Fruit fly (Drosophila melanogaster) whole organism, embryonic: ENCODE measurements around the gene Cnot4.

Experiments used
- B-H1 ChIP-seq: fragments of 200-800 bp; sonication (Bioruptor generic); IDR thresholded peaks from 3 replicates; pipeline ENCODE4 v1.3.6; 2022; ENCODE audit warnings: missing biosample characterization, missing genetic modification characterization
- Bgb ChIP-seq: fragments of 200-800 bp; sonication (Bioruptor generic); IDR thresholded peaks from 2 replicates; pipeline ENCODE4 v1.3.6; 2022; ENCODE audit warnings: missing biosample characterization, missing genetic modification characterization; ENCODE audit not compliant: partially characterized antibody
- BtbVII ChIP-seq: fragments of 200-800 bp; sonication (Bioruptor generic); optimal IDR thresholded peaks from 3 replicates; lab custom pipeline; 2017; ENCODE audit warnings: missing biosample characterization, mild to moderate bottlenecking, missing genetic modification characterization
- CG10147 ChIP-seq: fragments of 200-800 bp; sonication (Bioruptor generic); optimal IDR thresholded peaks from 2 replicates; lab custom pipeline; 2019; ENCODE audit warnings: missing biosample characterization, mild to moderate bottlenecking, missing genetic modification characterization, moderate library complexity
- CG12659 ChIP-seq: fragments of 200-800 bp; sonication (Bioruptor generic); optimal IDR thresholded peaks from 3 replicates; lab custom pipeline; 2017; ENCODE audit warnings: mild to moderate bottlenecking, missing biosample characterization, missing genetic modification reagents, missing genetic modification characterization
- CG12769 ChIP-seq: fragments of 200-800 bp; sonication (Bioruptor generic); optimal IDR thresholded peaks from 2 replicates; lab custom pipeline; 2019; ENCODE audit warnings: missing biosample characterization, mild to moderate bottlenecking, missing genetic modification characterization, moderate library complexity
- CG13424 ChIP-seq: fragments of 200-800 bp; sonication (Bioruptor generic); optimal IDR thresholded peaks from 2 replicates; lab custom pipeline; 2019; ENCODE audit warnings: missing biosample characterization, mild to moderate bottlenecking, missing genetic modification characterization, moderate library complexity
- CG14710 ChIP-seq: fragments of 200-800 bp; sonication (Bioruptor generic); optimal IDR thresholded peaks from 3 replicates; lab custom pipeline; 2019; ENCODE audit warnings: missing biosample characterization, mild to moderate bottlenecking, missing genetic modification characterization, moderate library complexity
- CG15011 ChIP-seq: fragments of 200-800 bp; sonication (Bioruptor generic); optimal IDR thresholded peaks from 3 replicates; lab custom pipeline; 2018; ENCODE audit warnings: missing biosample characterization, mild to moderate bottlenecking, missing genetic modification characterization
- CG15601 ChIP-seq: fragments of 200-800 bp; sonication (Bioruptor generic); optimal IDR thresholded peaks from 3 replicates; lab custom pipeline; 2019; ENCODE audit warnings: missing biosample characterization, mild to moderate bottlenecking, missing genetic modification characterization, moderate library complexity
- CG16863 ChIP-seq: fragments of 200-800 bp; sonication (Bioruptor generic); optimal IDR thresholded peaks from 3 replicates; lab custom pipeline; 2016; ENCODE audit warnings: missing biosample characterization, missing genetic modification characterization
- CG17568 ChIP-seq: fragments of 200-800 bp; sonication (Bioruptor generic); optimal IDR thresholded peaks from 2 replicates; lab custom pipeline; 2018; ENCODE audit warnings: missing biosample characterization, mild to moderate bottlenecking, missing genetic modification characterization, moderate library complexity
- CG17802 ChIP-seq: fragments of 200-800 bp; sonication (Bioruptor generic); optimal IDR thresholded peaks from 2 replicates; lab custom pipeline; 2018; ENCODE audit warnings: missing biosample characterization, mild to moderate bottlenecking, missing genetic modification characterization, moderate library complexity
- CG18476 ChIP-seq: fragments of 200-800 bp; sonication (Bioruptor generic); optimal IDR thresholded peaks from 2 replicates; lab custom pipeline; 2016; ENCODE audit warnings: missing biosample characterization, mild to moderate bottlenecking, missing genetic modification characterization
- CG2116 ChIP-seq: fragments of 200-800 bp; sonication (Bioruptor generic); optimal IDR thresholded peaks from 3 replicates; lab custom pipeline; 2018; ENCODE audit warnings: missing biosample characterization, mild to moderate bottlenecking, missing genetic modification characterization
- CG2678 ChIP-seq: fragments of 200-800 bp; sonication (Bioruptor generic); optimal IDR thresholded peaks from 3 replicates; lab custom pipeline; 2019; ENCODE audit warnings: missing biosample characterization, mild to moderate bottlenecking, missing genetic modification characterization, moderate library complexity
- CG32532 ChIP-seq: fragments of 200-800 bp; sonication (Bioruptor generic); IDR thresholded peaks from 2 replicates; pipeline ENCODE4 v1.3.6; 2022; ENCODE audit warnings: missing biosample characterization, missing genetic modification characterization
- CG3838 ChIP-seq: fragments of 200-800 bp; sonication (Bioruptor generic); optimal IDR thresholded peaks from 3 replicates; lab custom pipeline; 2016; ENCODE audit warnings: missing biosample characterization, missing genetic modification characterization
- CG4820 ChIP-seq: fragments of 200-800 bp; sonication (Bioruptor generic); optimal IDR thresholded peaks from 3 replicates; lab custom pipeline; 2016; ENCODE audit warnings: missing biosample characterization, missing genetic modification characterization
- CG5953 ChIP-seq: fragments of 200-800 bp; sonication (Bioruptor generic); IDR thresholded peaks from 2 replicates; pipeline ENCODE4 v1.3.6; 2022; ENCODE audit warnings: missing biosample characterization, missing genetic modification characterization
- CG7987 ChIP-seq: fragments of 200-800 bp; sonication (Bioruptor generic); optimal IDR thresholded peaks from 2 replicates; lab custom pipeline; 2018; ENCODE audit warnings: missing biosample characterization, mild to moderate bottlenecking, missing genetic modification characterization, moderate library complexity
- CG9437 ChIP-seq: fragments of 200-800 bp; sonication (Bioruptor generic); optimal IDR thresholded peaks from 2 replicates; lab custom pipeline; 2018; ENCODE audit warnings: missing biosample characterization, mild to moderate bottlenecking, missing genetic modification characterization
- CoRest ChIP-seq: fragments of 200-800 bp; sonication (Bioruptor generic); optimal IDR thresholded peaks from 3 replicates; lab custom pipeline; 2018; ENCODE audit warnings: missing biosample characterization, mild to moderate bottlenecking, missing genetic modification characterization, moderate library complexity
- Dip3 ChIP-seq: fragments of 200-800 bp; sonication (Bioruptor generic); optimal IDR thresholded peaks from 3 replicates; lab custom pipeline; 2016; ENCODE audit warnings: missing biosample characterization, missing genetic modification characterization
- Dref ChIP-seq: fragments of 200-800 bp; sonication (Bioruptor generic); IDR thresholded peaks from 2 replicates; pipeline ENCODE4 v1.3.6; 2022; ENCODE audit warnings: missing biosample characterization, missing genetic modification characterization
- E2f1 ChIP-seq: fragments of 200-800 bp; sonication (Bioruptor generic); IDR thresholded peaks from 2 replicates; pipeline ENCODE4 v1.3.6; 2022; ENCODE audit warnings: missing biosample characterization, missing genetic modification characterization
- Elba2 ChIP-seq: fragments of 200-800 bp; sonication (Bioruptor generic); optimal IDR thresholded peaks from 3 replicates; lab custom pipeline; 2016; ENCODE audit warnings: missing biosample characterization, missing genetic modification characterization
- Ets97D ChIP-seq: fragments of 200-800 bp; sonication (Bioruptor generic); optimal IDR thresholded peaks from 3 replicates; lab custom pipeline; 2016; ENCODE audit warnings: missing biosample characterization, missing genetic modification characterization
- HLHmδ ChIP-seq: fragments of 200-800 bp; sonication (Bioruptor generic); optimal IDR thresholded peaks from 2 replicates; lab custom pipeline; 2018; ENCODE audit warnings: missing biosample characterization, mild to moderate bottlenecking, missing genetic modification characterization, moderate library complexity
- HmgD ChIP-seq: fragments of 200-800 bp; sonication (Bioruptor generic); optimal IDR thresholded peaks from 3 replicates; lab custom pipeline; 2016; ENCODE audit warnings: missing biosample characterization, missing genetic modification characterization
- Lhr ChIP-seq: fragments of 200-800 bp; sonication (Bioruptor generic); optimal IDR thresholded peaks from 3 replicates; lab custom pipeline; 2017; ENCODE audit warnings: mild to moderate bottlenecking, missing biosample characterization, missing genetic modification reagents, missing genetic modification characterization
- Six4 ChIP-seq: fragments of 200-800 bp; sonication (Bioruptor generic); optimal IDR thresholded peaks from 2 replicates; lab custom pipeline; 2016; ENCODE audit warnings: missing biosample characterization, missing genetic modification characterization
- Sox100B ChIP-seq: fragments of 200-800 bp; sonication (Bioruptor generic); optimal IDR thresholded peaks from 3 replicates; lab custom pipeline; 2018; ENCODE audit warnings: missing biosample characterization, mild to moderate bottlenecking, missing genetic modification characterization
- az2 ChIP-seq: fragments of 200-800 bp; sonication (Bioruptor generic); optimal IDR thresholded peaks from 3 replicates; lab custom pipeline; 2016; ENCODE audit warnings: missing biosample characterization, missing genetic modification characterization
- bsh ChIP-seq, 2 experiments: fragments of 200-800 bp; sonication (Bioruptor generic); optimal IDR thresholded peaks; 2 replicates each; lab custom pipeline; 2017 to 2018; ENCODE audit warnings: mild to moderate bottlenecking in 2 of 2, missing biosample characterization in 2 of 2, missing genetic modification characterization in 2 of 2, moderate library complexity in 1 of 2
- chif ChIP-seq, 2 experiments: fragments of 200-800 bp; sonication (Bioruptor generic); optimal IDR thresholded peaks; 3 replicates each; lab custom pipeline; 2016; ENCODE audit warnings: missing biosample characterization in 2 of 2, missing genetic modification characterization in 2 of 2
- ci ChIP-seq: fragments of 200-800 bp; sonication (Bioruptor generic); IDR thresholded peaks from 3 replicates; pipeline ENCODE4 v1.3.6; 2022; ENCODE audit warnings: missing biosample characterization, missing genetic modification characterization
- cwo ChIP-seq: fragments of 200-800 bp; sonication (Bioruptor generic); optimal IDR thresholded peaks from 3 replicates; lab custom pipeline; 2017; ENCODE audit warnings: missing biosample characterization, missing genetic modification characterization, mild to moderate bottlenecking, moderate library complexity, missing genetic modification reagents
- dati ChIP-seq: fragments of 200-800 bp; sonication (Bioruptor generic); IDR thresholded peaks from 2 replicates; pipeline ENCODE4 v1.3.6; 2022; ENCODE audit warnings: missing biosample characterization, missing genetic modification characterization
- gro ChIP-seq: fragments of 200-800 bp; sonication (Bioruptor generic); optimal IDR thresholded peaks from 2 replicates; lab custom pipeline; 2016; ENCODE audit warnings: missing biosample characterization, missing genetic modification characterization
- maf-S ChIP-seq: fragments of 200-800 bp; sonication (Bioruptor generic); optimal IDR thresholded peaks from 2 replicates; lab custom pipeline; 2016; ENCODE audit warnings: missing biosample characterization, missing genetic modification characterization
- pfk ChIP-seq: fragments of 200-800 bp; sonication (Bioruptor generic); optimal IDR thresholded peaks from 2 replicates; lab custom pipeline; 2018; ENCODE audit warnings: missing biosample characterization, mild to moderate bottlenecking, missing genetic modification characterization, moderate library complexity
- pros ChIP-seq: fragments of 200-800 bp; sonication (Bioruptor generic); optimal IDR thresholded peaks from 3 replicates; lab custom pipeline; 2019; ENCODE audit warnings: missing biosample characterization, mild to moderate bottlenecking, missing genetic modification characterization, moderate library complexity
- ssp ChIP-seq: fragments of 200-800 bp; sonication (Bioruptor generic); IDR thresholded peaks from 2 replicates; pipeline ENCODE4 v1.3.6; 2022; ENCODE audit warnings: missing biosample characterization, missing genetic modification characterization
- stwl ChIP-seq: fragments of 200-800 bp; sonication (Bioruptor generic); optimal IDR thresholded peaks from 3 replicates; lab custom pipeline; 2018; ENCODE audit warnings: missing biosample characterization, mild to moderate bottlenecking, missing genetic modification characterization, moderate library complexity
- sug ChIP-seq: fragments of 200-800 bp; optimal IDR thresholded peaks from 2 replicates; lab custom pipeline; 2019; ENCODE audit warnings: missing biosample characterization, mild to moderate bottlenecking, missing genetic modification characterization, moderate library complexity
- tap ChIP-seq: fragments of 200-800 bp; optimal IDR thresholded peaks from 3 replicates; lab custom pipeline; 2019; ENCODE audit warnings: missing biosample characterization, mild to moderate bottlenecking, missing genetic modification characterization, moderate library complexity
- ttk ChIP-seq: fragments of 200-800 bp; sonication (Bioruptor generic); IDR thresholded peaks from 2 replicates; pipeline ENCODE4 v2.1.2; 2022; ENCODE audit warnings: missing biosample characterization, missing genetic modification characterization
- tx ChIP-seq: fragments of 200-800 bp; sonication (Bioruptor generic); optimal IDR thresholded peaks from 2 replicates; lab custom pipeline; 2016; ENCODE audit warnings: missing biosample characterization, missing genetic modification characterization
- vnd ChIP-seq: fragments of 200-800 bp; sonication (Bioruptor generic); IDR thresholded peaks from 3 replicates; pipeline ENCODE4 v1.3.6; 2022; ENCODE audit warnings: missing biosample characterization, missing genetic modification characterization; ENCODE audit not compliant: partially characterized antibody
- zf30C ChIP-seq: fragments of 200-800 bp; sonication (Bioruptor generic); optimal IDR thresholded peaks from 3 replicates; lab custom pipeline; 2018; ENCODE audit warnings: missing biosample characterization, mild to moderate bottlenecking, missing genetic modification characterization

Gene Cnot4

dm6 chr2L:10379865-10380264 lies 16.7 kb upstream of the Cnot4 start, which contains the start of gene gny (continued):
- TF ChIP-seq CG17568 (no peak), HmgD (peak; percentile 39), Bgb (GFP tag; lab: Robert Waterston, UW) (peak; percentile 38; the same call in 1 of the 2 replicates), maf-S (GFP tag; lab: Kevin White, UChicago) (no peak), Sox100B (GFP tag; lab: Kevin White, UChicago) (no peak), Elba2 (GFP tag; lab: Kevin White, UChicago) (no peak), Ets97D (GFP tag; lab: Kevin White, UChicago) (peak; percentile 26), CG2678 (tag; lab: Kevin White, UChicago) (no peak), az2 (no peak), dati (GFP tag; lab: Robert Waterston, UW) (no peak), CG4820 (GFP tag; lab: Kevin White, UChicago) (no peak), tap (no peak), stwl (tag; lab: Kevin White, UChicago) (peak; percentile 42), Dref (peak; percentile 85), Six4 (GFP tag; lab: Kevin White, UChicago) (no peak), CG12659 (no peak), sug (tag; lab: Kevin White, UChicago) (peak; percentile 70), CG15011 (no peak), CG5953 (GFP tag; lab: Robert Waterston, UW) (no peak), CG2116 (GFP tag; lab: Kevin White, UChicago) (peak; percentile 35), pfk (GFP tag; lab: Kevin White, UChicago) (peak; percentile 97), ssp (GFP tag; lab: Robert Waterston, UW) (no peak), bsh (GFP tag; optimal IDR thresholded peaks at IDR 0.05; lab: Kevin White, UChicago) (no peak), CG16863 (no peak), Dip3 (GFP tag; lab: Kevin White, UChicago) (no peak), CG9437 (no peak), CG14710 (peak; percentile 3), CG13424 (tag; lab: Kevin White, UChicago) (no peak), CG10147 (GFP tag; lab: Kevin White, UChicago) (no peak), CG17802 (tag; lab: Kevin White, UChicago) (peak; percentile 37), HLHmδ (GFP tag; lab: Kevin White, UChicago) (no peak), CG32532 (GFP tag; lab: Robert Waterston, UW) (no peak), ttk (GFP tag; lab: Robert Waterston, UW) (no peak), CG7987 (no peak), pros (no peak), gro (GFP tag; lab: Kevin White, UChicago) (no peak), zf30C (GFP tag; lab: Kevin White, UChicago) (no peak), E2f1 (GFP tag; lab: Robert Waterston, UW) (no peak), Lhr (GFP tag; lab: Kevin White, UChicago) (peak; percentile 15), chif (GFP tag; optimal IDR thresholded peaks at IDR 0.05; lab: Kevin White, UChicago) (no peak), BtbVII (no peak), vnd (GFP tag; lab: Robert Waterston, UW) (no peak), ci (no peak), CG15601 (tag; lab: Kevin White, UChicago) (no peak), cwo (GFP tag; lab: Kevin White, UChicago) (no peak), CG3838 (GFP tag; lab: Kevin White, UChicago) (no peak), CG18476 (GFP tag; lab: Kevin White, UChicago) (no peak), B-H1 (GFP tag; lab: Robert Waterston, UW) (no peak), CoRest (tag; lab: Kevin White, UChicago) (peak; percentile 20), CG12769 (tag; lab: Kevin White, UChicago) (no peak), tx (GFP tag; lab: Kevin White, UChicago) (no peak)
